Worm (Caenorhabditis elegans) whole organism, early embryonic: ENCODE data around the gene K08D12.3.

Experiments used
- aly-1 ChIP-seq: sonication (generic microtip); optimal IDR thresholded peaks from 2 replicates; lab custom pipeline; 2016; ENCODE audit warnings: missing genetic modification characterization, missing compliant biosample characterization
- ama-1 ChIP-seq: fragments of 150-350 bp; optimal IDR thresholded peaks from 2 replicates; lab custom pipeline; 2014
- ets-7 ChIP-seq: sonication (generic microtip); optimal IDR thresholded peaks from 2 replicates; lab custom pipeline; 2016; ENCODE audit warnings: missing genotype, missing genetic modification characterization, missing compliant biosample characterization
- scrt-1 ChIP-seq: fragments of 200-800 bp; sonication (Bioruptor generic); IDR thresholded peaks from 2 replicates; pipeline ENCODE4 v1.3.6; 2022; ENCODE audit warnings: missing genetic modification characterization, missing compliant biosample characterization
- sea-1 ChIP-seq: fragments of 200-800 bp; sonication (Bioruptor generic); conservative IDR thresholded peaks from 2 replicates; pipeline ENCODE4 v1.3.6; 2022; ENCODE audit warnings: missing genetic modification characterization, missing compliant biosample characterization
- tbx-11 ChIP-seq: fragments of 200-800 bp; sonication (Bioruptor generic); IDR thresholded peaks from 2 replicates; pipeline ENCODE4 v1.3.6; 2022; ENCODE audit warnings: missing genetic modification characterization, missing compliant biosample characterization
- tbx-37 ChIP-seq: fragments of 200-800 bp; sonication (Bioruptor generic); conservative IDR thresholded peaks from 2 replicates; pipeline ENCODE4 v1.3.6; 2022; ENCODE audit warnings: missing genetic modification reagents, missing genetic modification characterization, missing compliant biosample characterization
- tra-4 ChIP-seq: sonication (generic microtip); optimal IDR thresholded peaks from 2 replicates; lab custom pipeline; 2017; ENCODE audit warnings: missing genetic modification characterization, missing compliant biosample characterization

DNA sequence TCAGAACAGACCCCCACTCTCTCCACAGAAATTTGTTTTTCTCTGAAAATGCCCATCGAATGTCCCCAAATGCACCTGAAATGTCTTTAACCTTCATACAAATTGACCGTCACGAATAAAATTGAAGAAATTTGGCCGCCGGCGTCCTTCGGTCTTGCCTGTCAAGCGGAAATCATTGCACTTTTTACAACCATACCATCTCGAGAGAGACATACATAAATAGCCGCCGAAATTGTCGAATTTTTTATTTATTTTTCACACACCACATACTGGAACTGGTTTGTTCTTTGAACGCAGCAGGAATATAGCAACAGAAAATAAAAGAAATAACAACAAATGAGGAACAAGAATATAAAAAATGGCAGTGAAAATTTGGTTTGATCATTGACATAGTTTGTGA is 5.6 kb downstream of the K08D12.3 start:
- no peak for TF ChIP-seq tbx-11 (GFP tag; lab: Robert Waterston, UW)
- TF ChIP-seq ama-1 (lab: Kevin White, UChicago) = no peak
- TF ChIP-seq tbx-37 (GFP tag; lab: Robert Waterston, UW) = no peak
- TF ChIP-seq ets-7 (tag; lab: Kevin White, UChicago) = no peak
- TF ChIP-seq sea-1 (GFP tag; lab: Robert Waterston, UW) = no peak
- TF ChIP-seq scrt-1 = no peak
- no peak for TF ChIP-seq tra-4 (tag; lab: Kevin White, UChicago)
- TF ChIP-seq aly-1 = no peak
